Worm (Caenorhabditis elegans): ENCODE results near the gene T13B5.9.

The T13B5.9 gene

ce11 chrII:1086479-1086878 is 17.8 kb downstream of the T13B5.9 start:
- TF ChIP-seq mab-5 (tag; optimal IDR thresholded peaks at IDR 0.05) (no peak), tbx-8 (GFP tag; optimal IDR thresholded peaks at IDR 0.05) (no peak), ceh-43 (GFP tag; optimal IDR thresholded peaks at IDR 0.05) (no peak), nhr-12 (tag; optimal IDR thresholded peaks at IDR 0.05) (no peak), mls-2 (tag; optimal IDR thresholded peaks at IDR 0.05) (no peak), elt-1 (tag; optimal IDR thresholded peaks at IDR 0.05; ENCODE audit: borderline replicate concordance, insufficient read depth) (no peak), nhr-237 (tag; optimal IDR thresholded peaks at IDR 0.05) (no peak), unc-120 (tag; optimal IDR thresholded peaks at IDR 0.05; ENCODE audit: poor library complexity, severe bottlenecking) (no peak), lsy-2 (tag; optimal IDR thresholded peaks at IDR 0.05) (no peak), ztf-11 (tag; optimal IDR thresholded peaks at IDR 0.05) (no peak), elt-3 (tag; optimal IDR thresholded peaks at IDR 0.05) (no peak), mep-1 (tag; optimal IDR thresholded peaks at IDR 0.05) (no peak), zip-8 (tag; optimal IDR thresholded peaks at IDR 0.05) (no peak), ceh-83 (GFP tag; optimal IDR thresholded peaks at IDR 0.05) (no peak), lin-13 (tag; optimal IDR thresholded peaks at IDR 0.05) (no peak), hlh-1 (tag; optimal IDR thresholded peaks at IDR 0.05) (no peak), drap-1 (GFP tag; optimal IDR thresholded peaks at IDR 0.05) (no peak), flh-1 (GFP tag; optimal IDR thresholded peaks at IDR 0.05) (no peak), snpc-4 (tag; optimal IDR thresholded peaks at IDR 0.05) (no peak)

ce11 chrII:1085546-1085945 is 18.8 kb downstream of the T13B5.9 start:
- no peak for TF ChIP-seq mep-1 (tag; optimal IDR thresholded peaks at IDR 0.05)
- no peak for TF ChIP-seq nhr-237 (tag; optimal IDR thresholded peaks at IDR 0.05)
- TF ChIP-seq ceh-43 (GFP tag; optimal IDR thresholded peaks at IDR 0.05), result no peak
- TF ChIP-seq lin-32 (GFP tag; optimal IDR thresholded peaks at IDR 0.05), result no peak
- TF ChIP-seq ceh-39 (tag; optimal IDR thresholded peaks at IDR 0.05), result no peak
- no peak for TF ChIP-seq unc-39 (tag; optimal IDR thresholded peaks at IDR 0.05)

- TF ChIP-seq ceh-43 (GFP tag; optimal IDR thresholded peaks at IDR 0.05) (no peak), nhr-237 (tag; optimal IDR thresholded peaks at IDR 0.05) (no peak), nhr-76 (tag; optimal IDR thresholded peaks at IDR 0.05) (no peak), ceh-83 (GFP tag; optimal IDR thresholded peaks at IDR 0.05) (no peak), tbx-8 (GFP tag; optimal IDR thresholded peaks at IDR 0.05) (no peak), mls-2 (tag; optimal IDR thresholded peaks at IDR 0.05) (no peak), mep-1 (tag; optimal IDR thresholded peaks at IDR 0.05) (no peak), M03D4.4 (tag; optimal IDR thresholded peaks at IDR 0.05) (no peak), ces-1 (GFP tag; optimal IDR thresholded peaks at IDR 0.05) (peak; percentile 6), hlh-1 (tag; optimal IDR thresholded peaks at IDR 0.05) (peak; percentile 75), unc-120 (tag; optimal IDR thresholded peaks at IDR 0.05; ENCODE audit: poor library complexity, severe bottlenecking) (peak; percentile 13), ztf-11 (tag; optimal IDR thresholded peaks at IDR 0.05) (no peak), sem-2 (GFP tag; optimal IDR thresholded peaks at IDR 0.05) (no peak), lsy-2 (tag; optimal IDR thresholded peaks at IDR 0.05) (no peak), cnd-1 (tag; optimal IDR thresholded peaks at IDR 0.05) (no peak), unc-62 (GFP tag; optimal IDR thresholded peaks at IDR 0.05) (peak; percentile 71), nhr-12 (tag; optimal IDR thresholded peaks at IDR 0.05) (no peak), flh-1 (GFP tag; optimal IDR thresholded peaks at IDR 0.05) (no peak)
Observed at ce11 chrII:1084899-1085298, 19.4 kb downstream of the T13B5.9 start.

- no peak for TF ChIP-seq nhr-28 (tag; optimal IDR thresholded peaks at IDR 0.05)
- no peak for TF ChIP-seq elt-1 (tag; optimal IDR thresholded peaks at IDR 0.05; ENCODE audit: borderline replicate concordance, insufficient read depth)
- no peak for TF ChIP-seq tbx-8 (GFP tag; optimal IDR thresholded peaks at IDR 0.05)
- TF ChIP-seq ham-2 (GFP tag; optimal IDR thresholded peaks at IDR 0.05), result no peak
- TF ChIP-seq unc-39 (tag; optimal IDR thresholded peaks at IDR 0.05), result no peak
- no peak for TF ChIP-seq ces-1 (GFP tag; optimal IDR thresholded peaks at IDR 0.05)
- no peak for TF ChIP-seq unc-120 (tag; optimal IDR thresholded peaks at IDR 0.05; ENCODE audit: poor library complexity, severe bottlenecking)
- TF ChIP-seq ceh-39 (tag; optimal IDR thresholded peaks at IDR 0.05), result no peak
- TF ChIP-seq ceh-83 (GFP tag; optimal IDR thresholded peaks at IDR 0.05), result no peak
- TF ChIP-seq nhr-12 (tag; optimal IDR thresholded peaks at IDR 0.05), result no peak
- no peak for TF ChIP-seq sem-2 (GFP tag; optimal IDR thresholded peaks at IDR 0.05)
- TF ChIP-seq pha-4 (tag; optimal IDR thresholded peaks at IDR 0.05), result no peak
- no peak for TF ChIP-seq nhr-76 (tag; optimal IDR thresholded peaks at IDR 0.05)
- no peak for TF ChIP-seq drap-1 (GFP tag; optimal IDR thresholded peaks at IDR 0.05)
- TF ChIP-seq lin-13 (tag; optimal IDR thresholded peaks at IDR 0.05), result no peak
- TF ChIP-seq snpc-4 (tag; optimal IDR thresholded peaks at IDR 0.05), result no peak
- TF ChIP-seq mab-5 (tag; optimal IDR thresholded peaks at IDR 0.05), result no peak
Observed at ce11 chrII:1082859-1083258, 21.4 kb downstream of the T13B5.9 start, which contains the start of gene K02E7.1. Gene K02E7.1 (plus strand): TSS chrII:1083159.

Measured in whole organism, mixed stage, embryonic.